Fruit fly (Drosophila melanogaster): ENCODE results near the gene PLCXD.

- no peak for TF ChIP-seq CG15710 (tag; optimal IDR thresholded peaks at IDR 0.05)
- no peak for TF ChIP-seq CG12605 (GFP tag; IDR thresholded peaks at IDR 0.05)
- no peak for TF ChIP-seq Pif1B (GFP tag; optimal IDR thresholded peaks at IDR 0.05)
- no peak for TF ChIP-seq CG4496 (GFP tag; IDR thresholded peaks at IDR 0.05)
- TF ChIP-seq CG14655 (GFP tag; optimal IDR thresholded peaks at IDR 0.05), result no peak
- no peak for TF ChIP-seq CG32121 (GFP tag; IDR thresholded peaks at IDR 0.05)
- TF ChIP-seq CG34367 (tag; optimal IDR thresholded peaks at IDR 0.05), result no peak
Observed at dm6 chr2L:12030552-12031131, 18.6 kb upstream of the PLCXD start.
